Fruit fly (Drosophila melanogaster) whole organism, embryonic: ENCODE measurements around the gene ClpX.

Source experiments
- Antp ChIP-seq: fragments of 200-800 bp; sonication (Bioruptor generic); optimal IDR thresholded peaks from 3 replicates; lab custom pipeline; 2016; ENCODE audit warnings: missing biosample characterization, missing genetic modification characterization
- CG10147 ChIP-seq: fragments of 200-800 bp; sonication (Bioruptor generic); optimal IDR thresholded peaks from 2 replicates; lab custom pipeline; 2019; ENCODE audit warnings: missing biosample characterization, mild to moderate bottlenecking, missing genetic modification characterization, moderate library complexity
- CG10431 ChIP-seq: fragments of 200-800 bp; sonication (Bioruptor generic); optimal IDR thresholded peaks from 3 replicates; lab custom pipeline; 2018; ENCODE audit warnings: missing biosample characterization, mild to moderate bottlenecking, missing genetic modification characterization
- CG11398 ChIP-seq: fragments of 200-800 bp; sonication (Bioruptor generic); optimal IDR thresholded peaks from 2 replicates; lab custom pipeline; 2016; ENCODE audit warnings: missing biosample characterization, missing genetic modification characterization
- CG11456 ChIP-seq: fragments of 200-800 bp; sonication (Bioruptor generic); IDR thresholded peaks from 3 replicates; pipeline ENCODE4 v1.3.6; 2022; ENCODE audit warnings: missing biosample characterization, missing genetic modification characterization
- CG11723 ChIP-seq: fragments of 200-800 bp; sonication (Bioruptor generic); optimal IDR thresholded peaks from 2 replicates; lab custom pipeline; 2017; ENCODE audit warnings: missing biosample characterization, mild to moderate bottlenecking, missing genetic modification characterization
- CG12299 ChIP-seq: fragments of 200-800 bp; sonication (Bioruptor generic); optimal IDR thresholded peaks from 2 replicates; lab custom pipeline; 2018; ENCODE audit warnings: missing biosample characterization, mild to moderate bottlenecking, missing genetic modification characterization
- CG1233 ChIP-seq: fragments of 200-800 bp; sonication (Bioruptor generic); optimal IDR thresholded peaks from 4 replicates; lab custom pipeline; 2018; ENCODE audit warnings: missing biosample characterization, mild to moderate bottlenecking, missing genetic modification characterization
- CG14014 ChIP-seq: fragments of 200-800 bp; sonication (Bioruptor generic); IDR thresholded peaks from 2 replicates; pipeline ENCODE4 v1.3.6; 2022; ENCODE audit warnings: missing biosample characterization, missing genetic modification characterization
- CG15479 ChIP-seq: fragments of 200-800 bp; sonication (Bioruptor generic); optimal IDR thresholded peaks from 3 replicates; lab custom pipeline; 2019; ENCODE audit warnings: missing biosample characterization, mild to moderate bottlenecking, missing genetic modification characterization, moderate library complexity
- CG15601 ChIP-seq: fragments of 200-800 bp; sonication (Bioruptor generic); optimal IDR thresholded peaks from 3 replicates; lab custom pipeline; 2019; ENCODE audit warnings: missing biosample characterization, mild to moderate bottlenecking, missing genetic modification characterization, moderate library complexity
- CG15696 ChIP-seq: fragments of 200-800 bp; sonication (Bioruptor generic); optimal IDR thresholded peaks from 2 replicates; lab custom pipeline; 2019; ENCODE audit warnings: missing biosample characterization, mild to moderate bottlenecking, missing genetic modification characterization, moderate library complexity
- CG17186 ChIP-seq: fragments of 200-800 bp; sonication (Bioruptor generic); optimal IDR thresholded peaks from 3 replicates; lab custom pipeline; 2017; ENCODE audit warnings: missing biosample characterization, missing genetic modification reagents, missing genetic modification characterization
- CG17829 ChIP-seq: fragments of 200-800 bp; optimal IDR thresholded peaks from 2 replicates; lab custom pipeline; 2019; ENCODE audit warnings: missing biosample characterization, mild to moderate bottlenecking, missing genetic modification characterization, moderate library complexity
- CG2202 ChIP-seq: fragments of 200-800 bp; sonication (Bioruptor generic); optimal IDR thresholded peaks from 2 replicates; lab custom pipeline; 2018; ENCODE audit warnings: missing biosample characterization, mild to moderate bottlenecking, missing genetic modification characterization
- CG30020 ChIP-seq: fragments of 200-800 bp; optimal IDR thresholded peaks from 2 replicates; lab custom pipeline; 2019; ENCODE audit warnings: missing biosample characterization, mild to moderate bottlenecking, missing genetic modification characterization, moderate library complexity
- CG30403 ChIP-seq: fragments of 200-800 bp; sonication (Bioruptor generic); optimal IDR thresholded peaks from 3 replicates; lab custom pipeline; 2016; ENCODE audit warnings: missing biosample characterization, missing genetic modification characterization
- CG30431 ChIP-seq: fragments of 200-800 bp; sonication (Bioruptor generic); optimal IDR thresholded peaks from 2 replicates; lab custom pipeline; 2017; ENCODE audit warnings: missing biosample characterization, missing genetic modification characterization
- CG31388 ChIP-seq: fragments of 200-800 bp; sonication (Bioruptor generic); optimal IDR thresholded peaks from 2 replicates; lab custom pipeline; 2016; ENCODE audit warnings: missing biosample characterization, missing genetic modification characterization
- CG4820 ChIP-seq: fragments of 200-800 bp; sonication (Bioruptor generic); optimal IDR thresholded peaks from 3 replicates; lab custom pipeline; 2016; ENCODE audit warnings: missing biosample characterization, missing genetic modification characterization
- CG7556 ChIP-seq: fragments of 200-800 bp; sonication (Bioruptor generic); optimal IDR thresholded peaks from 2 replicates; lab custom pipeline; 2017; ENCODE audit warnings: missing biosample characterization, mild to moderate bottlenecking, missing genetic modification characterization
- CG8281 ChIP-seq: fragments of 200-800 bp; sonication (Bioruptor generic); optimal IDR thresholded peaks from 2 replicates; lab custom pipeline; 2018; ENCODE audit warnings: missing biosample characterization, mild to moderate bottlenecking, missing genetic modification characterization, moderate library complexity
- CG9437 ChIP-seq: fragments of 200-800 bp; sonication (Bioruptor generic); optimal IDR thresholded peaks from 2 replicates; lab custom pipeline; 2018; ENCODE audit warnings: missing biosample characterization, mild to moderate bottlenecking, missing genetic modification characterization
- CG9727 ChIP-seq: fragments of 200-800 bp; sonication (Bioruptor generic); optimal IDR thresholded peaks from 3 replicates; lab custom pipeline; 2017; ENCODE audit warnings: missing biosample characterization, mild to moderate bottlenecking, missing genetic modification characterization
- Chrac-16 ChIP-seq: fragments of 200-800 bp; sonication (Bioruptor generic); optimal IDR thresholded peaks from 3 replicates; lab custom pipeline; 2016; ENCODE audit warnings: missing biosample characterization, missing genetic modification characterization
- E2f2 ChIP-seq: fragments of 200-800 bp; sonication (Bioruptor generic); IDR thresholded peaks from 2 replicates; pipeline ENCODE4 v1.3.6; 2022; ENCODE audit warnings: missing biosample characterization, missing genetic modification characterization
- H2.0 ChIP-seq: fragments of 200-800 bp; sonication (Bioruptor generic); IDR thresholded peaks from 2 replicates; pipeline ENCODE4 v1.3.6; 2022; ENCODE audit warnings: missing biosample characterization, missing genetic modification characterization
- HmgD ChIP-seq: fragments of 200-800 bp; sonication (Bioruptor generic); optimal IDR thresholded peaks from 3 replicates; lab custom pipeline; 2016; ENCODE audit warnings: missing biosample characterization, missing genetic modification characterization
- Kr ChIP-seq: fragments of 200-800 bp; sonication (Bioruptor generic); optimal IDR thresholded peaks from 2 replicates; lab custom pipeline; 2017; ENCODE audit warnings: missing biosample characterization, mild to moderate bottlenecking, missing genetic modification characterization
- Lim3 ChIP-seq: fragments of 200-800 bp; sonication (Bioruptor generic); IDR thresholded peaks from 2 replicates; pipeline ENCODE4 v1.3.6; 2022; ENCODE audit warnings: missing biosample characterization, missing genetic modification characterization
- Lpt ChIP-seq: fragments of >200 bp; optimal IDR thresholded peaks from 2 replicates; lab custom pipeline; 2018; ENCODE audit warnings: missing biosample characterization, missing genetic modification characterization
- Rfx ChIP-seq: fragments of 200-800 bp; sonication (Bioruptor generic); IDR thresholded peaks from 2 replicates; pipeline ENCODE4 v1.3.6; 2022; ENCODE audit warnings: missing biosample characterization, missing genetic modification characterization
- Sin3A ChIP-seq: fragments of >200 bp; optimal IDR thresholded peaks from 2 replicates; lab custom pipeline; 2018
- Six4 ChIP-seq: fragments of 200-800 bp; sonication (Bioruptor generic); optimal IDR thresholded peaks from 2 replicates; lab custom pipeline; 2016; ENCODE audit warnings: missing biosample characterization, missing genetic modification characterization
- br ChIP-seq: fragments of >200 bp; optimal IDR thresholded peaks from 2 replicates; lab custom pipeline; 2017
- corto ChIP-seq: fragments of 200-800 bp; sonication (Bioruptor generic); optimal IDR thresholded peaks from 2 replicates; lab custom pipeline; 2016; ENCODE audit warnings: missing biosample characterization, mild to moderate bottlenecking, missing genetic modification characterization, moderate library complexity
- danr ChIP-seq: fragments of 200-800 bp; sonication (Bioruptor generic); IDR thresholded peaks from 2 replicates; pipeline ENCODE4 v1.3.6; 2022; ENCODE audit warnings: missing biosample characterization, missing genetic modification characterization
- eyg ChIP-seq: fragments of 200-800 bp; sonication (Bioruptor generic); optimal IDR thresholded peaks from 3 replicates; lab custom pipeline; 2016; ENCODE audit warnings: missing biosample characterization, missing genetic modification characterization
- gce ChIP-seq: fragments of 200-800 bp; sonication (Bioruptor generic); IDR thresholded peaks from 3 replicates; pipeline ENCODE4 v1.3.6; 2022; ENCODE audit warnings: missing biosample characterization, missing genetic modification characterization
- gem ChIP-seq: fragments of 200-800 bp; sonication (Bioruptor generic); optimal IDR thresholded peaks from 2 replicates; lab custom pipeline; 2019; ENCODE audit warnings: missing biosample characterization, mild to moderate bottlenecking, missing genetic modification characterization, moderate library complexity
- gfzf ChIP-seq: fragments of 200-800 bp; sonication (Bioruptor generic); optimal IDR thresholded peaks from 2 replicates; lab custom pipeline; 2016; ENCODE audit warnings: missing biosample characterization, mild to moderate bottlenecking, missing genetic modification characterization, moderate library complexity
- ham ChIP-seq: fragments of 200-800 bp; sonication (Bioruptor generic); IDR thresholded peaks from 2 replicates; pipeline ENCODE4 v1.3.6; 2022; ENCODE audit warnings: missing biosample characterization, missing genetic modification characterization
- insv ChIP-seq, 2 experiments: fragments of 200-800 bp; sonication (Bioruptor generic); optimal IDR thresholded peaks; 3 replicates each; lab custom pipeline; 2016 to 2018; ENCODE audit warnings: missing biosample characterization in 2 of 2, missing genetic modification characterization in 2 of 2
- jigr1 ChIP-seq: fragments of 200-800 bp; sonication (Bioruptor generic); IDR thresholded peaks from 3 replicates; pipeline ENCODE4 v1.3.6; 2022; ENCODE audit warnings: missing biosample characterization, missing genetic modification characterization
- kah ChIP-seq: fragments of 200-800 bp; sonication (Bioruptor generic); optimal IDR thresholded peaks from 2 replicates; lab custom pipeline; 2018; ENCODE audit warnings: missing biosample characterization, mild to moderate bottlenecking, missing genetic modification characterization
- knrl ChIP-seq: fragments of 200-800 bp; sonication (Bioruptor generic); IDR thresholded peaks from 3 replicates; pipeline ENCODE4 v1.3.6; 2022; ENCODE audit warnings: missing biosample characterization, missing genetic modification characterization; ENCODE audit not compliant: partially characterized antibody
- pfk ChIP-seq: fragments of 200-800 bp; sonication (Bioruptor generic); optimal IDR thresholded peaks from 2 replicates; lab custom pipeline; 2018; ENCODE audit warnings: missing biosample characterization, mild to moderate bottlenecking, missing genetic modification characterization, moderate library complexity
- slbo ChIP-seq: fragments of 200-800 bp; sonication (Bioruptor generic); IDR thresholded peaks from 2 replicates; pipeline ENCODE4 v1.3.6; 2022; ENCODE audit warnings: missing biosample characterization, missing genetic modification characterization
- ssp ChIP-seq: fragments of 200-800 bp; sonication (Bioruptor generic); IDR thresholded peaks from 2 replicates; pipeline ENCODE4 v1.3.6; 2022; ENCODE audit warnings: missing biosample characterization, missing genetic modification characterization
- ttk ChIP-seq: fragments of 200-800 bp; sonication (Bioruptor generic); IDR thresholded peaks from 2 replicates; pipeline ENCODE4 v2.1.2; 2022; ENCODE audit warnings: missing biosample characterization, missing genetic modification characterization
- vfl ChIP-seq: fragments of 200-800 bp; sonication (Bioruptor generic); optimal IDR thresholded peaks from 2 replicates; lab custom pipeline; 2016; ENCODE audit warnings: missing biosample characterization, missing genetic modification characterization

Gene ClpX

DNA sequence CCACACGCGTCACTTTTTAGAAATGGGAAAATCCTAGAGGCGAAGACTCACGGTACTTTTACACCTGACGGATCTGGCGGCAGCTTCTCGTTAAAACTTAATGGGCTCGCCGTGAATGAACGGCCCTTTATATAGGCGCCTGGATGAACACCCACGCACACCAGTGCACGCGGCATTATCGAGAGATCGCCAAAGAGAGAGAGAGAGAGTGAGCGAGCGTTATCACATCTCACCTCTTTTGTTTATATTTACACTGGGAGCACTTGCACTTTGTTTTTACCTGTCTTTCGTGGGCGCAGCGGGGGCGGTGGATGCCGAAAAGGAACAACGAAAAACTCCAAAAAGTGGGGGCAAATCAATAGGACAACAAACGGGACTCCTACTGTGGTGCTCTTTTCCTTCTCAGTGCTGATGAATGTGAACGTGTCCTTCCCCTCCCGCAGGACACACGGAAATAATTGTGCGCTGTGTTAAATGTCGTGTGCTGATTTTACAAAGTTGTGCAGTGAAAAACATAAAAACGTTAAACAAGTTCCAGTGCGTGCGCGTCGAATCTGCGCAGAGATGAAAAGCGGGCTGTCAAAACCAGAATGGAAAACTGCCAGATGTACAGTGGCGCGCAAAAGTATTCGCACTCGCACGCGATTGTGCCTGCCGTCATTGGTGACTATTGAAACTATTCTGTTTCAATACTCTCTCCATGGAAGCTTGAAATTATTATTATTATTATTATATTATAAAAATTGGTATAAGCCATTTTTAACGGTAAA, 28.2 kb downstream of the ClpX start, which contains the start of gene Mrp5 (continued):
- TF ChIP-seq gfzf (GFP tag; lab: Kevin White, UChicago) (no peak), CG15479 (GFP tag; lab: Kevin White, UChicago) (no peak), CG9727 (GFP tag; lab: Kevin White, UChicago) (no peak), CG12299 (tag; lab: Kevin White, UChicago) (no peak), CG2202 (tag; lab: Kevin White, UChicago) (no peak), ttk (GFP tag; lab: Robert Waterston, UW) (0 out of 2 replicates have a peak, but pooled peaks have one; percentile 12), Rfx (GFP tag; lab: Robert Waterston, UW) (peak; percentile 77), CG14014 (GFP tag; lab: Robert Waterston, UW) (peak; percentile 53; the same call in 1 of the 2 replicates), E2f2 (peak; percentile 26; the same call in 1 of the 2 replicates), CG10147 (GFP tag; lab: Kevin White, UChicago) (no peak), CG9437 (GFP tag; lab: Kevin White, UChicago) (no peak), corto (GFP tag; lab: Kevin White, UChicago) (no peak), H2.0 (peak; percentile 29; the same call in 1 of the 2 replicates), CG11456 (GFP tag; lab: Robert Waterston, UW) (peak; percentile 80), CG10431 (GFP tag; lab: Kevin White, UChicago) (no peak), HmgD (GFP tag; lab: Kevin White, UChicago) (no peak), gem (tag; lab: Kevin White, UChicago) (peak; percentile 57), CG30431 (peak; percentile 7), jigr1 (no peak), ssp (GFP tag; lab: Robert Waterston, UW) (peak; percentile 44), Sin3A (lab: Kevin White, UChicago) (no peak), CG15696 (tag; lab: Kevin White, UChicago) (no peak), CG17186 (GFP tag; lab: Kevin White, UChicago) (peak; percentile 11), slbo (GFP tag; lab: Robert Waterston, UW) (peak; percentile 80), CG17829 (tag; lab: Kevin White, UChicago) (peak; percentile 20), knrl (GFP tag; lab: Robert Waterston, UW) (no peak), CG4820 (GFP tag; lab: Kevin White, UChicago) (peak; percentile 9), Antp (GFP tag; lab: Kevin White, UChicago) (no peak), CG1233 (GFP tag; lab: Kevin White, UChicago) (no peak), pfk (GFP tag; lab: Kevin White, UChicago) (no peak), Chrac-16 (no peak), CG30020 (no peak), eyg (GFP tag; lab: Kevin White, UChicago) (no peak), Lpt (GFP tag; lab: Kevin White, UChicago) (no peak), br (no peak), Lim3 (GFP tag; lab: Robert Waterston, UW) (no peak), Kr (GFP tag; lab: Kevin White, UChicago) (peak; percentile 68), CG30403 (GFP tag; lab: Kevin White, UChicago) (peak; percentile 40), CG15601 (tag; lab: Kevin White, UChicago) (no peak), CG11723 (no peak), ham (GFP tag; lab: Robert Waterston, UW) (0 out of 2 replicates have a peak, but pooled peaks have one; percentile 35), CG7556 (GFP tag; lab: Kevin White, UChicago) (peak; percentile 42), gce (GFP tag; lab: Robert Waterston, UW) (peak; percentile 43; the same call in 1 of the 3 replicates), Six4 (GFP tag; lab: Kevin White, UChicago) (no peak), CG31388 (GFP tag; lab: Kevin White, UChicago) (no peak), danr (GFP tag; lab: Robert Waterston, UW) (no peak), CG8281 (no peak), CG11398 (GFP tag; lab: Kevin White, UChicago) (no peak), insv (GFP tag; optimal IDR thresholded peaks at IDR 0.05; lab: Kevin White, UChicago) (no peak), vfl (GFP tag; lab: Kevin White, UChicago) (no peak), kah (GFP tag; lab: Kevin White, UChicago) (peak; percentile 42)
